Worm (Caenorhabditis elegans) whole organism, L1 larva: Measurements from ENCODE around the gene aptf-4.

ENCODE experiments used
- elt-2 ChIP-seq: sonication (generic microtip); optimal IDR thresholded peaks from 2 replicates; lab custom pipeline; 2016; ENCODE audit warnings: missing genetic modification characterization, mild to moderate bottlenecking, inconsistent platforms, missing compliant biosample characterization, missing genetic modification reagents
- nhr-76 ChIP-seq: sonication (generic microtip); optimal IDR thresholded peaks from 2 replicates; lab custom pipeline; 2017; ENCODE audit warnings: missing biosample characterization, missing genetic modification characterization

ce11 chrII:8610085-8610484 is 19.3 kb downstream of the aptf-4 start, which contains the start of gene F28C6.9:
- TF ChIP-seq elt-2 (tag; lab: Kevin White, UChicago) = no peak
- no peak for TF ChIP-seq nhr-76
